Worm (Caenorhabditis elegans): ENCODE data around the gene unc-44.

unc-44 gene

ce11 chrIV:6010274-6010673 lies 34.9 kb downstream of the unc-44 start:
- no peak for TF ChIP-seq elt-3 (tag; optimal IDR thresholded peaks at IDR 0.05)
- TF ChIP-seq lin-39 (tag; optimal IDR thresholded peaks at IDR 0.05), result no peak
- TF ChIP-seq lsy-12 (tag; optimal IDR thresholded peaks at IDR 0.05), result no peak
- TF ChIP-seq aly-2 (tag; optimal IDR thresholded peaks at IDR 0.05), result no peak
- no peak for TF ChIP-seq nhr-67 (tag; optimal IDR thresholded peaks at IDR 0.05)

- TF ChIP-seq ceh-16 (tag; optimal IDR thresholded peaks at IDR 0.05), result no peak
- TF ChIP-seq ama-1 (optimal IDR thresholded peaks at IDR 0.05), result no peak
- no peak for TF ChIP-seq ceh-82 (tag; optimal IDR thresholded peaks at IDR 0.05)
- TF ChIP-seq R02D3.7 (tag; optimal IDR thresholded peaks at IDR 0.05), result no peak
- no peak for TF ChIP-seq snpc-4 (tag; optimal IDR thresholded peaks at IDR 0.05)
- TF ChIP-seq zag-1 (tag; optimal IDR thresholded peaks at IDR 0.05), result no peak
- TF ChIP-seq nhr-25 (tag; optimal IDR thresholded peaks at IDR 0.05), result no peak
- no peak for TF ChIP-seq fkh-10 (GFP tag; optimal IDR thresholded peaks at IDR 0.05)
Observed at ce11 chrIV:6011545-6011944, 36.2 kb downstream of the unc-44 start, which contains the start of gene C46G7.5. Gene C46G7.5, minus strand, starts transcription at chrIV:6011645.

- TF ChIP-seq egl-5 (tag; optimal IDR thresholded peaks at IDR 0.05), result no peak
- no peak for TF ChIP-seq jun-1 (tag; optimal IDR thresholded peaks at IDR 0.05)
- TF ChIP-seq daf-12 (tag; optimal IDR thresholded peaks at IDR 0.05), result no peak
- peak; percentile 69 for TF ChIP-seq nfya-1 (tag; optimal IDR thresholded peaks at IDR 0.05; ENCODE audit: insufficient read depth)
- no peak for TF ChIP-seq elt-3 (tag; optimal IDR thresholded peaks at IDR 0.05)
Observed at ce11 chrIV:6013853-6014252, 38.5 kb downstream of the unc-44 start.

- TF ChIP-seq ceh-82 (tag; optimal IDR thresholded peaks at IDR 0.05) (no peak), unc-62 (GFP tag; optimal IDR thresholded peaks at IDR 0.05) (no peak), tbx-2 (tag; optimal IDR thresholded peaks at IDR 0.05) (no peak), nhr-11 (tag; optimal IDR thresholded peaks at IDR 0.05) (no peak), ceh-9 (tag; optimal IDR thresholded peaks at IDR 0.05) (no peak), nhr-43 (tag; optimal IDR thresholded peaks at IDR 0.05; ENCODE audit: poor library complexity, severe bottlenecking) (no peak), nhr-23 (tag; optimal IDR thresholded peaks at IDR 0.05) (no peak), nhr-25 (tag; optimal IDR thresholded peaks at IDR 0.05) (no peak), nhr-67 (tag; optimal IDR thresholded peaks at IDR 0.05) (no peak)
Observed at ce11 chrIV:6014895-6015294, 39.5 kb downstream of the unc-44 start, which contains the start of gene C46G7.2. Gene C46G7.2, plus strand, starts transcription at chrIV:6015195.

ce11 chrIV:6017664-6018063 lies 42.3 kb downstream of the unc-44 start, which contains the start of gene C46G7.1:
Gene C46G7.1, plus strand, starts transcription at chrIV:6018003.
- TF ChIP-seq nhr-76 (tag; optimal IDR thresholded peaks at IDR 0.05), result no peak
- no peak for TF ChIP-seq jun-1 (tag; optimal IDR thresholded peaks at IDR 0.05)
- peak; percentile 86 for TF ChIP-seq elt-2 (tag; optimal IDR thresholded peaks at IDR 0.05)
- no peak for TF ChIP-seq ceh-9 (tag; optimal IDR thresholded peaks at IDR 0.05)
- TF ChIP-seq pqm-1 (tag; optimal IDR thresholded peaks at IDR 0.05), result peak; percentile 73

ce11 chrIV:6032413-6032812 lies 57.1 kb downstream of the unc-44 start:
- no peak for TF ChIP-seq zag-1 (tag; optimal IDR thresholded peaks at IDR 0.05)
- TF ChIP-seq sea-2 (GFP tag; optimal IDR thresholded peaks at IDR 0.05), result no peak
- TF ChIP-seq nhr-237 (tag; optimal IDR thresholded peaks at IDR 0.05), result no peak
- TF ChIP-seq ZK546.5 (tag; optimal IDR thresholded peaks at IDR 0.05), result no peak
- no peak for TF ChIP-seq skn-1 (tag; optimal IDR thresholded peaks at IDR 0.05)
- no peak for TF ChIP-seq pqm-1 (tag; optimal IDR thresholded peaks at IDR 0.05)
- TF ChIP-seq mdl-1 (tag; optimal IDR thresholded peaks at IDR 0.05), result no peak
- TF ChIP-seq elt-3 (tag; optimal IDR thresholded peaks at IDR 0.05), result no peak
- TF ChIP-seq snpc-4 (tag; optimal IDR thresholded peaks at IDR 0.05), result no peak
- no peak for TF ChIP-seq elt-2 (tag; optimal IDR thresholded peaks at IDR 0.05)
- TF ChIP-seq unc-39 (tag; optimal IDR thresholded peaks at IDR 0.05), result no peak
- TF ChIP-seq nhr-11 (tag; optimal IDR thresholded peaks at IDR 0.05), result no peak
- TF ChIP-seq lin-39 (tag; optimal IDR thresholded peaks at IDR 0.05), result no peak
- TF ChIP-seq fkh-10 (GFP tag; optimal IDR thresholded peaks at IDR 0.05), result no peak
- TF ChIP-seq ztf-4 (tag; optimal IDR thresholded peaks at IDR 0.05), result no peak
- TF ChIP-seq nhr-77 (tag; optimal IDR thresholded peaks at IDR 0.05), result no peak
- TF ChIP-seq nhr-23 (tag; optimal IDR thresholded peaks at IDR 0.05), result no peak
- no peak for TF ChIP-seq ceh-16 (tag; optimal IDR thresholded peaks at IDR 0.05)
- TF ChIP-seq nhr-12 (tag; optimal IDR thresholded peaks at IDR 0.05), result no peak
- no peak for TF ChIP-seq ceh-82 (tag; optimal IDR thresholded peaks at IDR 0.05)

All from whole organism, L3 larva.